Worm (Caenorhabditis elegans) whole organism, young adult: ENCODE measurements around the gene odd-1.

ENCODE experiments used
- B0261.1 ChIP-seq: sonication (generic microtip); optimal IDR thresholded peaks from 2 replicates; lab custom pipeline; 2016; ENCODE audit warnings: mild to moderate bottlenecking, missing genetic modification characterization, moderate library complexity, missing compliant biosample characterization
- D2030.7 ChIP-seq: fragments of 200-800 bp; sonication (Bioruptor generic); IDR thresholded peaks from 2 replicates; pipeline ENCODE4 v1.3.6; 2022; ENCODE audit warnings: missing genetic modification reagents, missing genetic modification characterization, missing compliant biosample characterization
- F10E7.11 ChIP-seq: sonication (generic microtip); optimal IDR thresholded peaks from 2 replicates; lab custom pipeline; 2017; ENCODE audit warnings: mild to moderate bottlenecking, missing genetic modification characterization, moderate library complexity, missing compliant biosample characterization
- F23B12.7 ChIP-seq: sonication (generic microtip); optimal IDR thresholded peaks from 2 replicates; lab custom pipeline; 2017; ENCODE audit warnings: missing genetic modification characterization, mild to moderate bottlenecking, missing compliant biosample characterization, antibody characterized with exemption, moderate library complexity; ENCODE audit not compliant: insufficient read depth
- F37B4.10 ChIP-seq: fragments of 200-800 bp; sonication (Bioruptor generic); IDR thresholded peaks from 2 replicates; pipeline ENCODE4 v1.3.6; 2022; ENCODE audit warnings: missing genetic modification characterization, missing compliant biosample characterization
- F49E8.2 ChIP-seq: sonication (generic microtip); optimal IDR thresholded peaks from 3 replicates; lab custom pipeline; 2017; ENCODE audit warnings: missing genetic modification characterization, mild to moderate bottlenecking, missing compliant biosample characterization, antibody characterized with exemption, moderate library complexity; ENCODE audit not compliant: insufficient read depth
- F52B5.7 ChIP-seq: sonication (generic microtip); optimal IDR thresholded peaks from 2 replicates; lab custom pipeline; 2016; ENCODE audit warnings: mild to moderate bottlenecking, missing genetic modification characterization, missing compliant biosample characterization
- F57A8.1 ChIP-seq: fragments of 200-800 bp; sonication (Bioruptor generic); optimal IDR thresholded peaks from 2 replicates; lab custom pipeline; 2018; ENCODE audit warnings: mild to moderate bottlenecking, missing genetic modification characterization, moderate library complexity, missing compliant biosample characterization
- K11D2.4 ChIP-seq: fragments of 200-800 bp; sonication (Bioruptor generic); IDR thresholded peaks from 2 replicates; pipeline ENCODE4 v1.3.6; 2022; ENCODE audit warnings: missing genetic modification reagents, missing genetic modification characterization, missing compliant biosample characterization
- K12H6.12 ChIP-seq: fragments of 200-800 bp; sonication (Bioruptor generic); optimal IDR thresholded peaks from 2 replicates; lab custom pipeline; 2018; ENCODE audit warnings: mild to moderate bottlenecking, missing genetic modification characterization, missing compliant biosample characterization
- Y53F4B.3 ChIP-seq: fragments of 200-800 bp; sonication (Bioruptor generic); IDR thresholded peaks from 2 replicates; pipeline ENCODE4 v1.3.6; 2022; ENCODE audit warnings: missing genetic modification reagents, missing genetic modification characterization, missing compliant biosample characterization
- akir-1 ChIP-seq: fragments of 200-800 bp; sonication (Bioruptor generic); optimal IDR thresholded peaks from 2 replicates; lab custom pipeline; 2018; ENCODE audit warnings: mild to moderate bottlenecking, missing genetic modification characterization, moderate library complexity, missing compliant biosample characterization
- athp-1 ChIP-seq: sonication (generic microtip); optimal IDR thresholded peaks from 2 replicates; lab custom pipeline; 2017; ENCODE audit warnings: mild to moderate bottlenecking, missing genetic modification characterization, missing compliant biosample characterization
- attf-5 ChIP-seq: fragments of 200-800 bp; sonication (Bioruptor generic); optimal IDR thresholded peaks from 2 replicates; lab custom pipeline; 2018; ENCODE audit warnings: mild to moderate bottlenecking, missing genetic modification characterization, missing compliant biosample characterization
- ceh-27 ChIP-seq: fragments of 200-800 bp; sonication (Bioruptor generic); optimal IDR thresholded peaks from 2 replicates; lab custom pipeline; 2018; ENCODE audit warnings: mild to moderate bottlenecking, missing genetic modification characterization, moderate library complexity, missing compliant biosample characterization
- ceh-40 ChIP-seq: fragments of 200-800 bp; sonication (Bioruptor generic); IDR thresholded peaks from 2 replicates; pipeline ENCODE4 v1.3.6; 2022; ENCODE audit warnings: missing genetic modification characterization, missing compliant biosample characterization
- ceh-58 ChIP-seq: fragments of 200-800 bp; sonication (Bioruptor generic); IDR thresholded peaks from 2 replicates; pipeline ENCODE4 v1.3.6; 2022; ENCODE audit warnings: missing genetic modification characterization, missing compliant biosample characterization
- ceh-91 ChIP-seq: fragments of 200-800 bp; sonication (Bioruptor generic); IDR thresholded peaks from 2 replicates; pipeline ENCODE4 v1.3.6; 2022; ENCODE audit warnings: missing genetic modification reagents, missing genetic modification characterization, missing compliant biosample characterization
- die-1 ChIP-seq: sonication (generic microtip); optimal IDR thresholded peaks from 2 replicates; lab custom pipeline; 2016; ENCODE audit warnings: missing genotype, mild to moderate bottlenecking, missing genetic modification characterization, missing compliant biosample characterization
- dpl-1 ChIP-seq: fragments of 150-350 bp; optimal IDR thresholded peaks from 2 replicates; lab custom pipeline; 2014; ENCODE audit warnings: missing biosample characterization, missing genetic modification reagents, missing genetic modification characterization
- efl-1 ChIP-seq: fragments of 150-350 bp; optimal IDR thresholded peaks from 2 replicates; lab custom pipeline; 2014; ENCODE audit warnings: missing biosample characterization, missing genetic modification reagents, missing genetic modification characterization
- egl-18 ChIP-seq: fragments of 200-800 bp; sonication (Bioruptor generic); IDR thresholded peaks from 2 replicates; pipeline ENCODE4 v1.3.6; 2022; ENCODE audit warnings: missing genetic modification reagents, missing genetic modification characterization, missing compliant biosample characterization
- egl-44 ChIP-seq: fragments of 200-800 bp; sonication (Bioruptor generic); IDR thresholded peaks from 2 replicates; pipeline ENCODE4 v1.3.6; 2022; ENCODE audit warnings: missing genetic modification reagents, missing genetic modification characterization, missing compliant biosample characterization
- egrh-3 ChIP-seq: fragments of 200-800 bp; sonication (Bioruptor generic); IDR thresholded peaks from 2 replicates; pipeline ENCODE4 v1.3.6; 2022; ENCODE audit warnings: missing genetic modification reagents, missing genetic modification characterization, missing compliant biosample characterization
- ekl-4 ChIP-seq: fragments of 200-800 bp; sonication (Bioruptor generic); IDR thresholded peaks from 2 replicates; pipeline ENCODE4 v1.3.6; 2022; ENCODE audit warnings: missing genetic modification reagents, missing genetic modification characterization, missing compliant biosample characterization
- fkh-3 ChIP-seq: sonication (generic microtip); optimal IDR thresholded peaks from 2 replicates; lab custom pipeline; 2016; ENCODE audit warnings: mild to moderate bottlenecking, missing genetic modification characterization, missing compliant biosample characterization
- hlh-12 ChIP-seq: sonication (generic microtip); optimal IDR thresholded peaks from 2 replicates; lab custom pipeline; 2016; ENCODE audit warnings: missing genetic modification characterization, missing compliant biosample characterization
- hlh-26 ChIP-seq: fragments of 200-800 bp; sonication (Bioruptor generic); conservative IDR thresholded peaks from 2 replicates; pipeline ENCODE4 v1.3.6; 2022; ENCODE audit warnings: missing genetic modification reagents, missing genetic modification characterization, missing compliant biosample characterization
- hsf-1 ChIP-seq: fragments of 200-800 bp; sonication (Bioruptor generic); IDR thresholded peaks from 2 replicates; pipeline ENCODE4 v1.3.6; 2022; ENCODE audit warnings: missing genetic modification reagents, missing genetic modification characterization, missing compliant biosample characterization
- lag-1 ChIP-seq: fragments of 200-800 bp; sonication (Bioruptor generic); IDR thresholded peaks from 2 replicates; pipeline ENCODE4 v1.3.6; 2022; ENCODE audit warnings: missing genetic modification reagents, missing genetic modification characterization, missing compliant biosample characterization
- let-526 ChIP-seq: fragments of 200-800 bp; sonication (Bioruptor generic); IDR thresholded peaks from 2 replicates; pipeline ENCODE4 v1.3.6; 2022; ENCODE audit warnings: missing genetic modification reagents, missing genetic modification characterization, missing compliant biosample characterization
- let-607 ChIP-seq, 2 experiments: fragments of 200-800 bp in 1 of 2; sonication (Bioruptor generic) in 1 of 2; sonication (generic microtip) in 1 of 2; optimal IDR thresholded peaks; 2 replicates each; lab custom pipeline; 2016 to 2018; ENCODE audit warnings: mild to moderate bottlenecking in 2 of 2, missing compliant biosample characterization in 2 of 2, missing genetic modification characterization in 2 of 2, moderate library complexity in 2 of 2, missing genotype in 1 of 2
- lin-35 ChIP-seq, 3 experiments: fragments of 150-350 bp in 2 of 3; sonication (generic microtip) in 1 of 3; optimal IDR thresholded peaks; 2 replicates each; lab custom pipeline; 2014 to 2018; ENCODE audit warnings: missing biosample characterization in 3 of 3, missing genetic modification characterization in 3 of 3, missing genetic modification reagents in 3 of 3
- lin-40 ChIP-seq: sonication (generic microtip); optimal IDR thresholded peaks from 2 replicates; lab custom pipeline; 2016; ENCODE audit warnings: missing genetic modification characterization, mild to moderate bottlenecking, missing compliant biosample characterization, missing genotype, missing genetic modification reagents
- lsy-27 ChIP-seq: sonication (generic microtip); optimal IDR thresholded peaks from 2 replicates; lab custom pipeline; 2017; ENCODE audit warnings: missing genetic modification characterization, mild to moderate bottlenecking, missing compliant biosample characterization, antibody characterized with exemption, missing genotype, borderline replicate concordance; ENCODE audit not compliant: insufficient read depth
- madf-10 ChIP-seq: sonication (generic microtip); optimal IDR thresholded peaks from 2 replicates; lab custom pipeline; 2016; ENCODE audit warnings: mild to moderate bottlenecking, missing genetic modification characterization, missing compliant biosample characterization
- madf-8 ChIP-seq: fragments of 200-800 bp; sonication (Bioruptor generic); conservative IDR thresholded peaks from 2 replicates; pipeline ENCODE4 v1.3.6; 2022; ENCODE audit warnings: missing genetic modification reagents, missing genetic modification characterization, missing compliant biosample characterization
- mxl-1 ChIP-seq: sonication (generic microtip); optimal IDR thresholded peaks from 2 replicates; lab custom pipeline; 2016; ENCODE audit warnings: missing genetic modification characterization, missing compliant biosample characterization
- nfya-2 ChIP-seq: fragments of 200-800 bp; sonication (Bioruptor generic); IDR thresholded peaks from 2 replicates; pipeline ENCODE4 v1.3.6; 2022; ENCODE audit warnings: missing genetic modification reagents, missing genetic modification characterization, missing compliant biosample characterization
- nfyb-1 ChIP-seq: fragments of 200-800 bp; sonication (Bioruptor generic); IDR thresholded peaks from 2 replicates; pipeline ENCODE4 v1.3.6; 2022; ENCODE audit warnings: missing genetic modification reagents, missing genetic modification characterization, missing compliant biosample characterization
- nhr-179 ChIP-seq: sonication (generic microtip); optimal IDR thresholded peaks from 2 replicates; lab custom pipeline; 2016; ENCODE audit warnings: mild to moderate bottlenecking, missing genetic modification characterization, missing compliant biosample characterization
- nhr-27 ChIP-seq: fragments of 200-800 bp; sonication (Bioruptor generic); optimal IDR thresholded peaks from 2 replicates; lab custom pipeline; 2018; ENCODE audit warnings: mild to moderate bottlenecking, missing genetic modification characterization, moderate library complexity, missing compliant biosample characterization
- tbp1 ChIP-seq: fragments of 200-800 bp; sonication (Bioruptor generic); optimal IDR thresholded peaks from 2 replicates; lab custom pipeline; 2018; ENCODE audit warnings: mild to moderate bottlenecking, missing genetic modification characterization, missing compliant biosample characterization
- unc-130 ChIP-seq: sonication (generic microtip); optimal IDR thresholded peaks from 2 replicates; lab custom pipeline; 2016; ENCODE audit warnings: missing genetic modification reagents, missing genetic modification characterization, missing compliant biosample characterization
- xnd-1 ChIP-seq: sonication (generic microtip); optimal IDR thresholded peaks from 2 replicates; lab custom pipeline; 2016; ENCODE audit warnings: missing genotype, missing genetic modification reagents, missing genetic modification characterization, missing compliant biosample characterization
- zfh-2 ChIP-seq: fragments of 200-800 bp; sonication (Bioruptor generic); conservative IDR thresholded peaks from 2 replicates; pipeline ENCODE4 v1.3.6; 2022; ENCODE audit warnings: missing genetic modification reagents, missing genetic modification characterization, missing compliant biosample characterization
- ztf-22 ChIP-seq: fragments of 200-800 bp; sonication (Bioruptor generic); optimal IDR thresholded peaks from 2 replicates; lab custom pipeline; 2018; ENCODE audit warnings: mild to moderate bottlenecking, missing genetic modification characterization, moderate library complexity, missing compliant biosample characterization
- ztf-25 ChIP-seq: fragments of 200-800 bp; sonication (Bioruptor generic); IDR thresholded peaks from 2 replicates; pipeline ENCODE4 v1.3.6; 2022; ENCODE audit warnings: missing genetic modification reagents, missing genetic modification characterization, missing compliant biosample characterization
- ztf-6 ChIP-seq: fragments of 200-800 bp; sonication (Bioruptor generic); IDR thresholded peaks from 2 replicates; pipeline ENCODE4 v1.3.6; 2022; ENCODE audit warnings: missing genetic modification reagents, missing genetic modification characterization, missing compliant biosample characterization

The odd-1 gene

ce11 chrIII:7103940-7104440 lies 4.1 kb upstream of the odd-1 start, which contains the start of gene cpg-2 (continued):
- peak; percentile 20 for TF ChIP-seq athp-1 (tag; lab: Kevin White, UChicago)
- TF ChIP-seq egrh-3 (GFP tag; lab: Robert Waterston, UW): no peak
- no peak for TF ChIP-seq lsy-27 (tag; lab: Kevin White, UChicago)
- no peak for TF ChIP-seq madf-10
- TF ChIP-seq unc-130 (GFP tag; lab: Kevin White, UChicago): peak; percentile 94
- TF ChIP-seq tbp1: peak; percentile 64
- no peak for TF ChIP-seq hlh-12 (tag; lab: Kevin White, UChicago)
- TF ChIP-seq dpl-1 (GFP tag; lab: Kevin White, UChicago): peak; percentile 95
- TF ChIP-seq xnd-1 (tag; lab: Kevin White, UChicago): peak; percentile 97
- TF ChIP-seq egl-18 (GFP tag; lab: Robert Waterston, UW): no peak
- no peak for TF ChIP-seq ceh-40 (GFP tag; lab: Robert Waterston, UW)
- no peak for TF ChIP-seq fkh-3 (tag; lab: Kevin White, UChicago)
- TF ChIP-seq Y53F4B.3 (GFP tag; lab: Robert Waterston, UW): no peak
- peak; percentile 95 for TF ChIP-seq F49E8.2 (tag; lab: Kevin White, UChicago)
- peak; percentile 98 for TF ChIP-seq D2030.7 (GFP tag; lab: Robert Waterston, UW)
- no peak for TF ChIP-seq egl-44 (GFP tag; lab: Robert Waterston, UW)
- no peak for TF ChIP-seq zfh-2 (GFP tag; lab: Robert Waterston, UW)
- peak; percentile 64 for TF ChIP-seq F23B12.7
- TF ChIP-seq F52B5.7 (tag; lab: Kevin White, UChicago): no peak
- TF ChIP-seq ceh-58 (GFP tag; lab: Robert Waterston, UW): no peak
- no peak for TF ChIP-seq let-526
- no peak for TF ChIP-seq K11D2.4 (GFP tag; lab: Robert Waterston, UW)
- peak; percentile 57; the same call in 1 of the 2 replicates for TF ChIP-seq nfyb-1 (GFP tag; lab: Robert Waterston, UW)
- no peak for TF ChIP-seq lin-40 (tag; lab: Kevin White, UChicago)
- peak; percentile 99 for TF ChIP-seq efl-1 (GFP tag; lab: Kevin White, UChicago)
- TF ChIP-seq mxl-1 (tag; lab: Kevin White, UChicago): no peak
- TF ChIP-seq F57A8.1: no peak
- peak; percentile 98 for TF ChIP-seq ceh-91 (GFP tag; lab: Robert Waterston, UW)
- TF ChIP-seq lag-1 (GFP tag; lab: Robert Waterston, UW): no peak
- TF ChIP-seq ztf-25 (GFP tag; lab: Robert Waterston, UW): no peak
- no peak for TF ChIP-seq attf-5
- no peak for TF ChIP-seq nfya-2
- no peak for TF ChIP-seq akir-1
- no peak for TF ChIP-seq F37B4.10
- peak; percentile 86 for TF ChIP-seq hsf-1 (GFP tag; lab: Robert Waterston, UW)
- no peak for TF ChIP-seq ceh-27 (GFP tag; lab: Kevin White, UChicago)
- no peak for TF ChIP-seq ztf-22 (GFP tag; lab: Kevin White, UChicago)
- no peak for TF ChIP-seq B0261.1
- no peak for TF ChIP-seq nhr-27 (tag; lab: Kevin White, UChicago)
- no peak for TF ChIP-seq nhr-179 (tag; lab: Kevin White, UChicago)
- TF ChIP-seq K12H6.12 (tag; lab: Kevin White, UChicago): no peak
- peak; percentile 81 for TF ChIP-seq ekl-4 (GFP tag; lab: Robert Waterston, UW)
- TF ChIP-seq lin-35 (GFP tag; optimal IDR thresholded peaks at IDR 0.05; lab: Kevin White, UChicago): peak; percentile 4 to 89 (median 58)
- no peak for TF ChIP-seq hlh-26 (GFP tag; lab: Robert Waterston, UW)
- TF ChIP-seq let-607 (tag; optimal IDR thresholded peaks at IDR 0.05; lab: Kevin White, UChicago): no peak
- TF ChIP-seq ztf-6: no peak
- no peak for TF ChIP-seq F10E7.11 (tag; lab: Kevin White, UChicago)
- peak; percentile 99 for TF ChIP-seq madf-8
- no peak for TF ChIP-seq die-1 (tag; lab: Kevin White, UChicago)
